Worm (Caenorhabditis elegans): ENCODE results near the gene mboa-2.

ce11 chrV:11075209-11076027 is 46.9 kb downstream of the mboa-2 start:
- no peak for TF ChIP-seq nhr-6 (tag; optimal IDR thresholded peaks at IDR 0.05)
- TF ChIP-seq ama-1 (optimal IDR thresholded peaks at IDR 0.05) = no peak
- no peak for TF ChIP-seq blmp-1 (tag; optimal IDR thresholded peaks at IDR 0.05; ENCODE audit: insufficient read depth)
- TF ChIP-seq R02D3.7 (tag; optimal IDR thresholded peaks at IDR 0.05) = no peak
- no peak for TF ChIP-seq ztf-1 (GFP tag; conservative IDR thresholded peaks at IDR 0.05)
- TF ChIP-seq nhr-23 (tag; optimal IDR thresholded peaks at IDR 0.05) = no peak
- TF ChIP-seq lin-11 (tag; optimal IDR thresholded peaks at IDR 0.05) = no peak

All from whole organism, L2 larva.